Worm (Caenorhabditis elegans): ENCODE data around the gene srx-48.
"Not testable (repeated sequence)": the region's sequence is repeated elsewhere in the genome, so short reads cannot be mapped to it uniquely, and the experiment has no call there.

Gene srx-48

DNA sequence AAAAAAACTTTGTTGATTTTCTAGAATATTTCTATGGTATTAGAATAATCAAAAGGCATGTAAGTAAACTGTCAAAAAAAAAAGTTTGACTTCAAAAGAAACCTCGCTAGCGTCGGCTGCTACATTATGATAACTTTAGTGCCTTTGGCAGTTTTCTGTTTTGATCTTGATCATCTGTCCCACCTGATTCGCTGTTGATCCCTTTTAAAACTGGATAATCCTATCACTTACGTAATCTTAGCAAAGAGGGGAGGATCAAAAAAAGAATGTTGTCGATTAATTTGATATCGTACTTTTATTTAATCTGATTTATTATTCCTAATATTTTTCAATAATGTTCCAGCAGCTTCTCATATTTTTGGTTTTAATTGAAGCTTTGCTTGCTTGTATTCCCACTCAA is 43.6 kb downstream of the srx-48 start, which contains the start of gene M01B2.8:
Gene M01B2.8, plus strand, starts transcription at position 301 of the 400 bp plus-strand sequence.
- TF ChIP-seq hmbx-1 (tag; optimal IDR thresholded peaks at IDR 0.05) (no peak), tra-4 (tag; optimal IDR thresholded peaks at IDR 0.05) (no peak), pes-1 (GFP tag; IDR thresholded peaks at IDR 0.05) (no peak), tbx-37 (GFP tag; conservative IDR thresholded peaks at IDR 0.05) (no peak), aly-1 (tag; optimal IDR thresholded peaks at IDR 0.05) (no peak), B0310.2 (tag; optimal IDR thresholded peaks at IDR 0.05) (no peak), scrt-1 (GFP tag; IDR thresholded peaks at IDR 0.05) (no peak)

DNA sequence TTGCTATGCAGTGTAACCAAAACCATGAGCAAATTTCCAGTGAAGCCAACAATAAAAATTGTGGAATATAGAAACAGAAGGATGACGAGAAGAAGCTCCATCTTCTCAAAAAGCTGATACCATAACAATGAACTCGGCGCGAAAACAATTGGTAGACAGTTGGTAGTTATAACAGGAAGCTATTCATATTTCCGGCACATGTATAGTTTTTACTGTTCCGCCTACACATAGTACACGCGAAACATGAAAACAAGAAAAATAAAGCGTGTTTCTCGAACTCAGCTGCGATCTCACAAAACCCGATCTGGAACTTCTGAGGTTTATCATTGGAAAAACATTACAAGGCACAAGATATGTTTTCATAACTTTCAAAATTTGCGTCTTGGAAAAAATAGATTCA is 44.5 kb downstream of the srx-48 start, which contains the start of gene srsx-37:
Gene srsx-37, minus strand, starts transcription at position 101 of the 400 bp plus-strand sequence.
- TF ChIP-seq aly-1 (tag; optimal IDR thresholded peaks at IDR 0.05) (no peak), flt-1 (GFP tag; IDR thresholded peaks at IDR 0.05) (no peak)

DNA sequence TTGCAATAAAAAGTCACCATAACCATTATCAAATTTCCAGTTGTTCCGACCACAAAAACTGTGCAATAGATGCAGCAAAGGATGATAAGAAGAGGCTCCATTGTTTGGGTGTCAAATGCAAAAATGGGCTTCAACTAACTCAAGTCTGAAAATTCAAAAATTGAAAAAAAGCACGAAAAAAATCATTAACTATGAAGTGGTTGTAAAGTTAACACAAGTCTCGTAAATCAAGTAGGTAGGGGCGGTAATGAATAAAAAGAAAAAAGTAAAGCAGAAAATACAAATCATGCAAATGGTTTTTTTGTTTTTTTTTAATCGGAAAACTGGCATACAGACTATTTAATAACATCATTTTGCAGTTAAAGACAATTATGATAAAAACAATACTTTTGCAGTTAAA is 46.9 kb downstream of the srx-48 start, which contains the start of gene srsx-39:
Gene srsx-39, minus strand, starts transcription at position 101 of the 400 bp plus-strand sequence.
- TF ChIP-seq hnd-1 (tag; optimal IDR thresholded peaks at IDR 0.05); hmg-4 (GFP tag; optimal IDR thresholded peaks at IDR 0.05); F13C5.2 (tag; optimal IDR thresholded peaks at IDR 0.05): not testable (repeated sequence)

ce11 chrV:15253529-15253928 is 50.0 kb downstream of the srx-48 start, which contains the start of gene srbc-75:
srbc-75 (plus strand) TSS chrV:15253829.
- TF ChIP-seq tbx-37 (GFP tag; conservative IDR thresholded peaks at IDR 0.05) (no peak), tbx-11 (GFP tag; IDR thresholded peaks at IDR 0.05) (no peak), hnd-1 (tag; optimal IDR thresholded peaks at IDR 0.05) (no peak), ceh-13 (GFP tag; optimal IDR thresholded peaks at IDR 0.05) (no peak), pes-1 (GFP tag; IDR thresholded peaks at IDR 0.05) (no peak), B0310.2 (tag; optimal IDR thresholded peaks at IDR 0.05) (no peak), sea-1 (GFP tag; conservative IDR thresholded peaks at IDR 0.05) (no peak), ama-1 (optimal IDR thresholded peaks at IDR 0.05) (no peak), flt-1 (GFP tag; IDR thresholded peaks at IDR 0.05) (no peak), aly-1 (tag; optimal IDR thresholded peaks at IDR 0.05) (no peak)

Measured in whole organism, early embryonic.